Worm (Caenorhabditis elegans) whole organism, early embryonic: ENCODE data around the gene fbxa-181.

Source experiments
- B0310.2 ChIP-seq: sonication (generic microtip); optimal IDR thresholded peaks from 2 replicates; lab custom pipeline; 2016; ENCODE audit warnings: mild to moderate bottlenecking, missing genetic modification characterization, missing compliant biosample characterization
- F13C5.2 ChIP-seq: sonication (generic microtip); optimal IDR thresholded peaks from 2 replicates; lab custom pipeline; 2017; ENCODE audit warnings: mild to moderate bottlenecking, missing genetic modification characterization, inconsistent platforms, missing compliant biosample characterization
- aly-1 ChIP-seq: sonication (generic microtip); optimal IDR thresholded peaks from 2 replicates; lab custom pipeline; 2016; ENCODE audit warnings: missing genetic modification characterization, missing compliant biosample characterization
- ama-1 ChIP-seq: fragments of 150-350 bp; optimal IDR thresholded peaks from 2 replicates; lab custom pipeline; 2014
- ceh-13 ChIP-seq: fragments of 200-800 bp; sonication (Bioruptor generic); optimal IDR thresholded peaks from 2 replicates; lab custom pipeline; 2018; ENCODE audit warnings: mild to moderate bottlenecking, missing genetic modification characterization, missing compliant biosample characterization
- ceh-36 ChIP-seq: sonication (generic microtip); optimal IDR thresholded peaks from 2 replicates; lab custom pipeline; 2016; ENCODE audit warnings: missing genetic modification characterization, inconsistent platforms, missing compliant biosample characterization
- ets-7 ChIP-seq: sonication (generic microtip); optimal IDR thresholded peaks from 2 replicates; lab custom pipeline; 2016; ENCODE audit warnings: missing genotype, missing genetic modification characterization, missing compliant biosample characterization
- flt-1 ChIP-seq: fragments of 200-800 bp; sonication (Bioruptor generic); IDR thresholded peaks from 2 replicates; pipeline ENCODE4 v1.3.6; 2022; ENCODE audit warnings: missing genetic modification characterization, missing compliant biosample characterization
- hmbx-1 ChIP-seq: sonication (generic microtip); optimal IDR thresholded peaks from 2 replicates; lab custom pipeline; 2016; ENCODE audit warnings: mild to moderate bottlenecking, missing genetic modification characterization, missing compliant biosample characterization
- hmg-4 ChIP-seq: fragments of 200-800 bp; sonication (Bioruptor generic); optimal IDR thresholded peaks from 2 replicates; lab custom pipeline; 2018; ENCODE audit warnings: mild to moderate bottlenecking, missing genetic modification characterization, missing compliant biosample characterization
- hnd-1 ChIP-seq: sonication (generic microtip); optimal IDR thresholded peaks from 2 replicates; lab custom pipeline; 2016; ENCODE audit warnings: missing genetic modification characterization, missing compliant biosample characterization
- pes-1 ChIP-seq: fragments of 200-800 bp; sonication (Bioruptor generic); IDR thresholded peaks from 2 replicates; pipeline ENCODE4 v1.3.6; 2022; ENCODE audit warnings: missing genetic modification reagents, missing genetic modification characterization, missing compliant biosample characterization
- scrt-1 ChIP-seq: fragments of 200-800 bp; sonication (Bioruptor generic); IDR thresholded peaks from 2 replicates; pipeline ENCODE4 v1.3.6; 2022; ENCODE audit warnings: missing genetic modification characterization, missing compliant biosample characterization
- sea-1 ChIP-seq: fragments of 200-800 bp; sonication (Bioruptor generic); conservative IDR thresholded peaks from 2 replicates; pipeline ENCODE4 v1.3.6; 2022; ENCODE audit warnings: missing genetic modification characterization, missing compliant biosample characterization
- tbx-11 ChIP-seq: fragments of 200-800 bp; sonication (Bioruptor generic); IDR thresholded peaks from 2 replicates; pipeline ENCODE4 v1.3.6; 2022; ENCODE audit warnings: missing genetic modification characterization, missing compliant biosample characterization
- tbx-37 ChIP-seq: fragments of 200-800 bp; sonication (Bioruptor generic); conservative IDR thresholded peaks from 2 replicates; pipeline ENCODE4 v1.3.6; 2022; ENCODE audit warnings: missing genetic modification reagents, missing genetic modification characterization, missing compliant biosample characterization
- tra-4 ChIP-seq: sonication (generic microtip); optimal IDR thresholded peaks from 2 replicates; lab custom pipeline; 2017; ENCODE audit warnings: missing genetic modification characterization, missing compliant biosample characterization

Gene fbxa-181

DNA sequence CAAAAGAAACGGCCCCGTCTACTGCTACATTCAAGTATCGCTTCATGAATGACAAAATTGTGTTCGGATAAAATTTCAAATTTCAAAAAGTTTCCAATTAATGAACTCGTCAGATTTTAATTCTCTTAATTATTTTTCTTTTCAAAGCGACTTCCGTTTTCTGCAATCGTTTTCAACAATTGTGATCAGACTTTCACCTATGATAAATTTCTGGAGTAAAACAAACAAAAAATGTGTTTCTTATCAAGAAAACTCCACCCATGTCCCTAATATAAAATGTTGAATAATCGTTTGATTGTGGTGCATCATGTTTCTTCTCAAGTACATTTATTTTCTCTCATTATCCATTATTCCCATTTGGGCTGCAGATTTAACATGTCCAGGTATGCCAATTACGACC lies 45.5 kb downstream of the fbxa-181 start, which contains the start of gene F20G2.5:
F20G2.5 (plus strand) TSS at position 301 of the 400 bp plus-strand sequence.
- TF ChIP-seq ama-1 (lab: Kevin White, UChicago), result no peak
- TF ChIP-seq flt-1 (GFP tag; lab: Robert Waterston, UW), result no peak
- no peak for TF ChIP-seq hnd-1 (tag; lab: Kevin White, UChicago)
- no peak for TF ChIP-seq ceh-13 (GFP tag; lab: Kevin White, UChicago)
- TF ChIP-seq hmbx-1, result no peak
- no peak for TF ChIP-seq ets-7
- TF ChIP-seq tbx-37 (GFP tag; lab: Robert Waterston, UW), result no peak
- TF ChIP-seq ceh-36 (tag; lab: Kevin White, UChicago), result no peak
- TF ChIP-seq F13C5.2, result no peak
- TF ChIP-seq tbx-11, result no peak
- no peak for TF ChIP-seq pes-1
- TF ChIP-seq tra-4, result no peak

DNA sequence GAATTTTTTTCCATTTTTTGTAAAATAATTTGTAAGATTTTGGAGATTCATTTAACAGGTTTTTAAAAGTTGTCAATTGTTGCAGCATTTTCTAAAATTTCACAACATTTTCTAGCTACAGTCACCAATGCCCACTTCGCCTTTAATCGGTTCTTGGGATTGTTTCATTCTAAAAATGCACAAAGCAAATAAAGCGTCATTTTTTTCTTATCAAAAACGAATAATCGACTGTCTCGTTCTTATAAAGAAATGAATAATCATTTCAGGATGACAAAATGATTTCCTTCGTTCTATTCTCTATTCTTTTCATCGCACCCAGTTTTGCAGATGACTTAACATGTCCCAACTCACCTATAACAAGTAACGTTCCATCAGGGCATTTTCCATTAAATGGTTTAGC lies 49.9 kb downstream of the fbxa-181 start, which contains the start of gene F53C11.1:
F53C11.1 (plus strand) TSS at position 268 of the 400 bp plus-strand sequence.
- TF ChIP-seq ceh-13 (GFP tag; lab: Kevin White, UChicago) (no peak), flt-1 (GFP tag; lab: Robert Waterston, UW) (no peak), hmg-4 (no peak), hnd-1 (tag; lab: Kevin White, UChicago) (no peak), ama-1 (lab: Kevin White, UChicago) (no peak), hmbx-1 (no peak), aly-1 (tag; lab: Kevin White, UChicago) (no peak), sea-1 (GFP tag; lab: Robert Waterston, UW) (no peak), tra-4 (no peak), ets-7 (no peak), B0310.2 (tag; lab: Kevin White, UChicago) (no peak), pes-1 (no peak), tbx-37 (GFP tag; lab: Robert Waterston, UW) (no peak), tbx-11 (no peak), F13C5.2 (no peak), scrt-1 (no peak), ceh-36 (tag; lab: Kevin White, UChicago) (no peak)
